Fruit fly (Drosophila melanogaster) whole organism, embryonic: Measurements from ENCODE around the gene brat.

Source experiments
- Atf3 ChIP-seq: fragments of 200-800 bp; sonication (Bioruptor generic); optimal IDR thresholded peaks from 3 replicates; lab custom pipeline; 2016; ENCODE audit warnings: missing biosample characterization, missing genetic modification characterization
- Bteb2 ChIP-seq: fragments of 200-800 bp; sonication (Bioruptor generic); optimal IDR thresholded peaks from 2 replicates; lab custom pipeline; 2016; ENCODE audit warnings: missing biosample characterization, missing genetic modification characterization
- C15 ChIP-seq: fragments of 200-800 bp; sonication (Bioruptor generic); IDR thresholded peaks from 3 replicates; pipeline ENCODE4 v1.3.6; 2022; ENCODE audit warnings: missing biosample characterization, missing genetic modification characterization
- CG13123 ChIP-seq: fragments of 200-800 bp; sonication (Bioruptor generic); optimal IDR thresholded peaks from 2 replicates; lab custom pipeline; 2016; ENCODE audit warnings: missing biosample characterization, missing genetic modification characterization
- CG13624 ChIP-seq: fragments of 200-800 bp; sonication (Bioruptor generic); optimal IDR thresholded peaks from 2 replicates; lab custom pipeline; 2016; ENCODE audit warnings: missing biosample characterization, missing genetic modification characterization
- CG15601 ChIP-seq: fragments of 200-800 bp; sonication (Bioruptor generic); optimal IDR thresholded peaks from 3 replicates; lab custom pipeline; 2019; ENCODE audit warnings: missing biosample characterization, mild to moderate bottlenecking, missing genetic modification characterization, moderate library complexity
- CG17612 ChIP-seq: fragments of 200-800 bp; sonication (Bioruptor generic); IDR thresholded peaks from 2 replicates; pipeline ENCODE4 v1.3.6; 2022; ENCODE audit warnings: missing biosample characterization, missing genetic modification characterization
- CG18764 ChIP-seq: fragments of 200-800 bp; sonication (Bioruptor generic); optimal IDR thresholded peaks from 3 replicates; lab custom pipeline; 2016; ENCODE audit warnings: missing biosample characterization, missing genetic modification characterization
- CG30431 ChIP-seq: fragments of 200-800 bp; sonication (Bioruptor generic); optimal IDR thresholded peaks from 2 replicates; lab custom pipeline; 2017; ENCODE audit warnings: missing biosample characterization, missing genetic modification characterization
- CG32767 ChIP-seq: fragments of 200-800 bp; sonication (Bioruptor generic); IDR thresholded peaks from 2 replicates; pipeline ENCODE4 v1.3.6; 2022; ENCODE audit warnings: missing biosample characterization, missing genetic modification characterization
- CG32772 ChIP-seq: fragments of 200-800 bp; sonication (Bioruptor generic); IDR thresholded peaks from 2 replicates; pipeline ENCODE4 v1.3.6; 2022; ENCODE audit warnings: missing biosample characterization, missing genetic modification characterization
- CG4424 ChIP-seq: fragments of 200-800 bp; sonication (Bioruptor generic); optimal IDR thresholded peaks from 3 replicates; lab custom pipeline; 2016; ENCODE audit warnings: missing biosample characterization, missing genetic modification characterization
- CG6683 ChIP-seq: fragments of 200-800 bp; sonication (Bioruptor generic); optimal IDR thresholded peaks from 2 replicates; lab custom pipeline; 2017; ENCODE audit warnings: missing biosample characterization, mild to moderate bottlenecking, missing genetic modification characterization, missing genetic modification reagents
- CG7271 ChIP-seq: fragments of 200-800 bp; sonication (Bioruptor generic); optimal IDR thresholded peaks from 2 replicates; lab custom pipeline; 2018; ENCODE audit warnings: missing biosample characterization, mild to moderate bottlenecking, missing genetic modification characterization, moderate library complexity
- CG8281 ChIP-seq: fragments of 200-800 bp; sonication (Bioruptor generic); optimal IDR thresholded peaks from 2 replicates; lab custom pipeline; 2018; ENCODE audit warnings: missing biosample characterization, mild to moderate bottlenecking, missing genetic modification characterization, moderate library complexity
- CG9876 ChIP-seq: fragments of 200-800 bp; sonication (Bioruptor generic); optimal IDR thresholded peaks from 2 replicates; lab custom pipeline; 2016; ENCODE audit warnings: missing biosample characterization, missing genetic modification characterization
- CG9932 ChIP-seq: fragments of 200-800 bp; sonication (Bioruptor generic); IDR thresholded peaks from 2 replicates; pipeline ENCODE4 v1.3.6; 2022; ENCODE audit warnings: missing biosample characterization, missing genetic modification characterization
- CHES-1-like ChIP-seq: fragments of 200-800 bp; sonication (Bioruptor generic); optimal IDR thresholded peaks from 2 replicates; lab custom pipeline; 2016; ENCODE audit warnings: missing biosample characterization, missing genetic modification characterization
- CkIIα-i1 ChIP-seq: fragments of 200-800 bp; sonication (Bioruptor generic); IDR thresholded peaks from 2 replicates; pipeline ENCODE4 v1.3.6; 2022; ENCODE audit warnings: missing biosample characterization, missing genetic modification characterization
- D ChIP-seq, 2 experiments: fragments of 200-800 bp in 1 of 2; fragments of >200 bp in 1 of 2; sonication (Bioruptor generic) in 1 of 2; optimal IDR thresholded peaks; 2 replicates in 1 of 2; 3 replicates in 1 of 2; lab custom pipeline; 2017; ENCODE audit warnings: mild to moderate bottlenecking in 1 of 2, missing biosample characterization in 1 of 2, missing genetic modification characterization in 1 of 2, missing genetic modification reagents in 1 of 2
- E2f1 ChIP-seq: fragments of 200-800 bp; sonication (Bioruptor generic); IDR thresholded peaks from 2 replicates; pipeline ENCODE4 v1.3.6; 2022; ENCODE audit warnings: missing biosample characterization, missing genetic modification characterization
- ERR ChIP-seq: fragments of 200-800 bp; sonication (Bioruptor generic); optimal IDR thresholded peaks from 2 replicates; lab custom pipeline; 2016; ENCODE audit warnings: missing biosample characterization, missing genetic modification characterization
- H2.0 ChIP-seq: fragments of 200-800 bp; sonication (Bioruptor generic); IDR thresholded peaks from 2 replicates; pipeline ENCODE4 v1.3.6; 2022; ENCODE audit warnings: missing biosample characterization, missing genetic modification characterization
- HmgZ ChIP-seq: fragments of 200-800 bp; sonication (Bioruptor generic); optimal IDR thresholded peaks from 2 replicates; lab custom pipeline; 2018; ENCODE audit warnings: missing biosample characterization, mild to moderate bottlenecking, missing genetic modification characterization
- Lhr ChIP-seq: fragments of 200-800 bp; sonication (Bioruptor generic); optimal IDR thresholded peaks from 3 replicates; lab custom pipeline; 2017; ENCODE audit warnings: mild to moderate bottlenecking, missing biosample characterization, missing genetic modification reagents, missing genetic modification characterization
- Mad ChIP-seq: fragments of 200-800 bp; sonication (Bioruptor generic); optimal IDR thresholded peaks from 2 replicates; lab custom pipeline; 2016; ENCODE audit warnings: missing biosample characterization, missing genetic modification characterization
- Oli ChIP-seq: fragments of 200-800 bp; sonication (Bioruptor generic); optimal IDR thresholded peaks from 2 replicates; lab custom pipeline; 2018; ENCODE audit warnings: missing biosample characterization, mild to moderate bottlenecking, missing genetic modification characterization, moderate library complexity
- Opbp ChIP-seq: fragments of 200-800 bp; sonication (Bioruptor generic); IDR thresholded peaks from 3 replicates; pipeline ENCODE4 v1.3.6; 2022; ENCODE audit warnings: missing biosample characterization, missing genetic modification characterization; ENCODE audit not compliant: partially characterized antibody
- PHDP ChIP-seq: fragments of 200-800 bp; sonication (Bioruptor generic); optimal IDR thresholded peaks from 3 replicates; lab custom pipeline; 2018; ENCODE audit warnings: missing biosample characterization, mild to moderate bottlenecking, missing genetic modification characterization, moderate library complexity
- Rx ChIP-seq: fragments of 200-800 bp; sonication (Bioruptor generic); IDR thresholded peaks from 2 replicates; pipeline ENCODE4 v1.3.6; 2022; ENCODE audit warnings: missing biosample characterization, missing genetic modification characterization
- Sox102F ChIP-seq: fragments of 200-800 bp; sonication (Bioruptor generic); optimal IDR thresholded peaks from 2 replicates; lab custom pipeline; 2018; ENCODE audit warnings: missing biosample characterization, mild to moderate bottlenecking, missing genetic modification characterization, moderate library complexity
- Xbp1 ChIP-seq: fragments of 200-800 bp; sonication (Bioruptor generic); optimal IDR thresholded peaks from 3 replicates; lab custom pipeline; 2016; ENCODE audit warnings: missing biosample characterization, mild to moderate bottlenecking, missing genetic modification characterization
- YL-1 ChIP-seq: fragments of 200-800 bp; sonication (Bioruptor generic); optimal IDR thresholded peaks from 3 replicates; lab custom pipeline; 2017; ENCODE audit warnings: missing biosample characterization, mild to moderate bottlenecking, missing genetic modification characterization
- amos ChIP-seq: fragments of 200-800 bp; sonication (Bioruptor generic); IDR thresholded peaks from 2 replicates; pipeline ENCODE4 v1.3.6; 2022; ENCODE audit warnings: missing biosample characterization, missing genetic modification characterization; ENCODE audit not compliant: partially characterized antibody
- caup ChIP-seq: fragments of 200-800 bp; sonication (Bioruptor generic); optimal IDR thresholded peaks from 3 replicates; lab custom pipeline; 2017; ENCODE audit warnings: missing biosample characterization, mild to moderate bottlenecking, missing genetic modification characterization, moderate library complexity; ENCODE audit not compliant: severe bottlenecking
- chn ChIP-seq: fragments of 200-800 bp; sonication (Bioruptor generic); optimal IDR thresholded peaks from 2 replicates; lab custom pipeline; 2016; ENCODE audit warnings: missing biosample characterization, missing genetic modification characterization
- corto ChIP-seq: fragments of 200-800 bp; sonication (Bioruptor generic); optimal IDR thresholded peaks from 2 replicates; lab custom pipeline; 2016; ENCODE audit warnings: missing biosample characterization, mild to moderate bottlenecking, missing genetic modification characterization, moderate library complexity
- gt ChIP-seq: fragments of 200-800 bp; sonication (Bioruptor generic); IDR thresholded peaks from 2 replicates; pipeline ENCODE4 v1.3.6; 2022; ENCODE audit warnings: missing biosample characterization, missing genetic modification characterization
- ind ChIP-seq: fragments of 200-800 bp; sonication (Bioruptor generic); optimal IDR thresholded peaks from 3 replicates; lab custom pipeline; 2016; ENCODE audit warnings: missing biosample characterization, missing genetic modification characterization
- lov ChIP-seq, 2 experiments: fragments of 200-800 bp in 1 of 2; fragments of >200 bp in 1 of 2; sonication (Bioruptor generic) in 1 of 2; IDR thresholded peaks in 1 of 2; optimal IDR thresholded peaks in 1 of 2; 2 replicates in 1 of 2; 3 replicates in 1 of 2; pipeline versions ENCODE4 v1.3.6 to Lab custom; 2017 to 2022; ENCODE audit warnings: missing biosample characterization in 1 of 2, missing genetic modification characterization in 1 of 2
- mam ChIP-seq: fragments of 200-800 bp; sonication (Bioruptor generic); optimal IDR thresholded peaks from 3 replicates; lab custom pipeline; 2016; ENCODE audit warnings: missing biosample characterization, missing genetic modification characterization
- pb ChIP-seq: fragments of 200-800 bp; sonication (Bioruptor generic); optimal IDR thresholded peaks from 3 replicates; lab custom pipeline; 2016; ENCODE audit warnings: missing biosample characterization, missing genetic modification characterization
- rib ChIP-seq: fragments of 200-800 bp; sonication (Bioruptor generic); IDR thresholded peaks from 2 replicates; pipeline ENCODE4 v1.3.6; 2022; ENCODE audit warnings: missing biosample characterization, missing genetic modification characterization
- schlank ChIP-seq: fragments of 200-800 bp; sonication (Bioruptor generic); optimal IDR thresholded peaks from 2 replicates; lab custom pipeline; 2018; ENCODE audit warnings: missing biosample characterization, mild to moderate bottlenecking, missing genetic modification characterization
- sens-2 ChIP-seq: fragments of 200-800 bp; sonication (Bioruptor generic); IDR thresholded peaks from 2 replicates; pipeline ENCODE4 v1.3.6; 2022; ENCODE audit warnings: missing biosample characterization, missing genetic modification characterization
- slbo ChIP-seq: fragments of 200-800 bp; sonication (Bioruptor generic); IDR thresholded peaks from 2 replicates; pipeline ENCODE4 v1.3.6; 2022; ENCODE audit warnings: missing biosample characterization, missing genetic modification characterization
- sna ChIP-seq: fragments of 200-800 bp; sonication (Bioruptor generic); IDR thresholded peaks from 2 replicates; pipeline ENCODE4 v1.3.6; 2022; ENCODE audit warnings: missing biosample characterization, missing genetic modification characterization; ENCODE audit not compliant: partially characterized antibody
- tgo ChIP-seq: fragments of 200-800 bp; sonication (Bioruptor generic); IDR thresholded peaks from 3 replicates; pipeline ENCODE4 v1.3.6; 2022; ENCODE audit warnings: missing biosample characterization, missing genetic modification characterization
- unc-4 ChIP-seq: fragments of 200-800 bp; sonication (Bioruptor generic); IDR thresholded peaks from 2 replicates; pipeline ENCODE4 v1.3.6; 2022; ENCODE audit warnings: missing biosample characterization, missing genetic modification characterization; ENCODE audit not compliant: partially characterized antibody
- usp ChIP-seq: fragments of >200 bp; optimal IDR thresholded peaks from 2 replicates; lab custom pipeline; 2017; ENCODE audit warnings: missing biosample characterization, missing genetic modification characterization

The brat gene

dm6 chr2L:19120984-19121383 is 12.6 kb upstream of the brat start (continued):
- TF ChIP-seq H2.0 (GFP tag; lab: Robert Waterston, UW) (peak; percentile 7; the same call in 1 of the 2 replicates), CG8281 (tag; lab: Kevin White, UChicago) (no peak), CG6683 (GFP tag; lab: Kevin White, UChicago) (peak; percentile 27), CG15601 (tag; lab: Kevin White, UChicago) (peak; percentile 24), Opbp (GFP tag; lab: Robert Waterston, UW) (no peak), CG7271 (no peak), C15 (GFP tag; lab: Robert Waterston, UW) (no peak), Xbp1 (GFP tag; lab: Kevin White, UChicago) (peak; percentile 58), Mad (GFP tag; lab: Kevin White, UChicago) (no peak), CG13123 (no peak), amos (GFP tag; lab: Robert Waterston, UW) (no peak), ERR (GFP tag; lab: Kevin White, UChicago) (no peak), Atf3 (GFP tag; lab: Kevin White, UChicago) (no peak), caup (GFP tag; lab: Kevin White, UChicago) (no peak), gt (GFP tag; lab: Robert Waterston, UW) (no peak), Oli (peak; percentile 52), E2f1 (GFP tag; lab: Robert Waterston, UW) (no peak), lov (optimal IDR thresholded peaks at IDR 0.05; lab: Kevin White, UChicago) (no peak), lov (GFP tag; IDR thresholded peaks at IDR 0.05; lab: Robert Waterston, UW) (no peak), CG17612 (0 out of 2 replicates have a peak, but pooled peaks have one; percentile 15), chn (GFP tag; lab: Kevin White, UChicago) (peak; percentile 40), sna (GFP tag; lab: Robert Waterston, UW) (no peak), CkIIα-i1 (GFP tag; lab: Robert Waterston, UW) (no peak), CG32772 (GFP tag; lab: Robert Waterston, UW) (no peak), tgo (GFP tag; lab: Robert Waterston, UW) (peak; percentile 23; the same call in 1 of the 3 replicates), Lhr (GFP tag; lab: Kevin White, UChicago) (no peak), corto (GFP tag; lab: Kevin White, UChicago) (no peak), slbo (peak; percentile 46), YL-1 (GFP tag; lab: Kevin White, UChicago) (no peak), sens-2 (GFP tag; lab: Robert Waterston, UW) (no peak), Sox102F (GFP tag; lab: Kevin White, UChicago) (peak; percentile 35), CG13624 (peak; percentile 2), CG32767 (GFP tag; lab: Robert Waterston, UW) (no peak), PHDP (tag; lab: Kevin White, UChicago) (peak; percentile 12), CG30431 (no peak), CG4424 (GFP tag; lab: Kevin White, UChicago) (peak; percentile 53), pb (GFP tag; lab: Kevin White, UChicago) (no peak), ind (GFP tag; lab: Kevin White, UChicago) (peak; percentile 39), rib (GFP tag; lab: Robert Waterston, UW) (no peak), usp (no peak), Rx (GFP tag; lab: Robert Waterston, UW) (no peak), CG9876 (GFP tag; lab: Kevin White, UChicago) (no peak), unc-4 (GFP tag; lab: Robert Waterston, UW) (no peak), CHES-1-like (GFP tag; lab: Kevin White, UChicago) (no peak), mam (peak; percentile 31), CG9932 (GFP tag; lab: Robert Waterston, UW) (peak; percentile 50; the same call in 1 of the 2 replicates), schlank (no peak), CG18764 (GFP tag; lab: Kevin White, UChicago) (peak; percentile 2), D (optimal IDR thresholded peaks at IDR 0.05; lab: Kevin White, UChicago) (no peak), D (GFP tag; optimal IDR thresholded peaks at IDR 0.05; lab: Kevin White, UChicago) (peak; percentile 13), Bteb2 (no peak), HmgZ (tag; lab: Kevin White, UChicago) (no peak)
